Fruit fly (Drosophila melanogaster): ENCODE measurements around the gene CG2865.

DNA sequence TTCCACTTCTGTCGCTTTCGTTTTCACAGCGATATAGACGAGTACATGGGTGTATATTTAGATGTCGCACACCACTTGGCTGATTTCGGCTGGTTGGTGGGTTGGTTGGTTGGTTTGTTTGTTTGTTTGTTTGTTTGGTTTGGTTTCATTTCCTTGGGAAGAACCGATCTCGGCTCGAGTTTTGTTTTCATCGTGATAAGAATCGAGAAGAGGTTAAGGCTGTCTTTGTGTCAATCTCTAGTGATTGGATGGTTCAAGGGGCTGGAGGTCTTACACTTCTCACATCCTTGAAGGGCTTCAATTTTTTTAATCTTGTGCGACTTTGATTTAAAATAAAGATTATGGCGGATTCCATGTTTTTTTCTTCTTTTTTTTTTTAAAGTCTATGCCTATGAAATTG lies 39.6 kb upstream of the CG2865 start:
- TF ChIP-seq CG9705 (GFP tag; optimal IDR thresholded peaks at IDR 0.05) (no peak), Vsx2 (GFP tag; optimal IDR thresholded peaks at IDR 0.05; ENCODE audit: partially characterized antibody) (no peak), psq (GFP tag; optimal IDR thresholded peaks at IDR 0.05) (no peak), HLH106 (tag; optimal IDR thresholded peaks at IDR 0.05) (no peak), tai (GFP tag; optimal IDR thresholded peaks at IDR 0.05) (no peak), Dif (GFP tag; optimal IDR thresholded peaks at IDR 0.05; ENCODE audit: partially characterized antibody) (no peak), Abd-B (GFP tag; optimal IDR thresholded peaks at IDR 0.05) (no peak), dl (GFP tag; optimal IDR thresholded peaks at IDR 0.05; ENCODE audit: insufficient read depth in 1 of 2, partially characterized antibody in 2 of 2) (no peak), brk (GFP tag; optimal IDR thresholded peaks at IDR 0.05) (no peak), rgr (GFP tag; optimal IDR thresholded peaks at IDR 0.05) (no peak), pan (optimal IDR thresholded peaks at IDR 0.05) (no peak), h (GFP tag; optimal IDR thresholded peaks at IDR 0.05) (no peak), Hnf4 (GFP tag; optimal IDR thresholded peaks at IDR 0.05) (no peak), br (GFP tag; optimal IDR thresholded peaks at IDR 0.05) (no peak)

Data from whole organism, wandering third instar larva.